Fruit fly (Drosophila melanogaster): ENCODE results near the gene chas.
A peak's percentile ranks its signal among the peaks of the same experiment; 100 is the strongest.

Gene chas

dm6 chrX:17694873-17695446 is 3.6 kb downstream of the chas start (continued):
- 0 out of 3 replicates have a peak, but pooled peaks have one; percentile 14 for TF ChIP-seq CG11456 (GFP tag; IDR thresholded peaks at IDR 0.05)
- TF ChIP-seq D19B (GFP tag; optimal IDR thresholded peaks at IDR 0.05) = peak; percentile 6
- TF ChIP-seq Nf-YC (tag; optimal IDR thresholded peaks at IDR 0.05) = peak; percentile 24
- TF ChIP-seq zen (tag; optimal IDR thresholded peaks at IDR 0.05) = no peak
- TF ChIP-seq Sry-δ (GFP tag; optimal IDR thresholded peaks at IDR 0.05) = no peak
- TF ChIP-seq Drgx (GFP tag; IDR thresholded peaks at IDR 0.05) = peak; percentile 48
- no peak for TF ChIP-seq HLH54F (GFP tag; optimal IDR thresholded peaks at IDR 0.05)
- peak; percentile 36 for TF ChIP-seq CG10979 (tag; optimal IDR thresholded peaks at IDR 0.05)
- TF ChIP-seq mam (GFP tag; optimal IDR thresholded peaks at IDR 0.05) = no peak
- TF ChIP-seq CG17568 (GFP tag; optimal IDR thresholded peaks at IDR 0.05) = no peak
- no peak for TF ChIP-seq sima (GFP tag; optimal IDR thresholded peaks at IDR 0.05)
- TF ChIP-seq Mrtf (GFP tag; IDR thresholded peaks at IDR 0.05) = no peak
- peak; percentile 28 for TF ChIP-seq CG17385 (GFP tag; optimal IDR thresholded peaks at IDR 0.05)
- TF ChIP-seq jing (GFP tag; optimal IDR thresholded peaks at IDR 0.05) = no peak
- no peak for TF ChIP-seq TFAM (GFP tag; optimal IDR thresholded peaks at IDR 0.05)
- TF ChIP-seq CG14965 (GFP tag; optimal IDR thresholded peaks at IDR 0.05; ENCODE audit: borderline replicate concordance) = no peak
- TF ChIP-seq CG10209 (GFP tag; optimal IDR thresholded peaks at IDR 0.05) = peak; percentile 39
- TF ChIP-seq klu (GFP tag; IDR thresholded peaks at IDR 0.05) = no peak
- no peak for TF ChIP-seq GATAe (GFP tag; conservative IDR thresholded peaks at IDR 0.05)
- no peak for TF ChIP-seq CG11398 (GFP tag; optimal IDR thresholded peaks at IDR 0.05)
- peak; percentile 44 for TF ChIP-seq Fer1 (GFP tag; optimal IDR thresholded peaks at IDR 0.05)
- peak; percentile 43 for TF ChIP-seq odd (GFP tag; optimal IDR thresholded peaks at IDR 0.05)
- TF ChIP-seq Hr78 (GFP tag; optimal IDR thresholded peaks at IDR 0.05) = no peak
- no peak for TF ChIP-seq lilli (GFP tag; optimal IDR thresholded peaks at IDR 0.05)
- TF ChIP-seq Atf6 (GFP tag; IDR thresholded peaks at IDR 0.05) = no peak
- TF ChIP-seq vvl (GFP tag; IDR thresholded peaks at IDR 0.05) = no peak
- TF ChIP-seq CG10366 (GFP tag; IDR thresholded peaks at IDR 0.05) = no peak
- peak; percentile 45 for TF ChIP-seq CG10267 (tag; optimal IDR thresholded peaks at IDR 0.05)
- TF ChIP-seq sug (tag; optimal IDR thresholded peaks at IDR 0.05) = no peak
- no peak for TF ChIP-seq vnd (GFP tag; IDR thresholded peaks at IDR 0.05; ENCODE audit: partially characterized antibody)
- no peak for TF ChIP-seq CG9609 (GFP tag; optimal IDR thresholded peaks at IDR 0.05)
- no peak for TF ChIP-seq otp (GFP tag; IDR thresholded peaks at IDR 0.05)
- TF ChIP-seq Bgb (GFP tag; IDR thresholded peaks at IDR 0.05; ENCODE audit: partially characterized antibody) = no peak

- TF ChIP-seq tna (GFP tag; IDR thresholded peaks at IDR 0.05; ENCODE audit: partially characterized antibody) (0 out of 2 replicates have a peak, but pooled peaks have one; percentile 14), wek (GFP tag; optimal IDR thresholded peaks at IDR 0.05) (no peak), chinmo (GFP tag; IDR thresholded peaks at IDR 0.05; ENCODE audit: partially characterized antibody) (0 out of 4 replicates have a peak, but pooled peaks have one; percentile 34), bsh (GFP tag; optimal IDR thresholded peaks at IDR 0.05) (peak in 1 of 2 experiments; percentile 60), Drgx (GFP tag; IDR thresholded peaks at IDR 0.05) (peak; percentile 56; the same call in 1 of the 2 replicates), nom (GFP tag; optimal IDR thresholded peaks at IDR 0.05) (peak; percentile 77), gem (tag; optimal IDR thresholded peaks at IDR 0.05) (no peak), Adf1 (GFP tag; IDR thresholded peaks at IDR 0.05) (peak; percentile 55), row (GFP tag; IDR thresholded peaks at IDR 0.05) (peak; percentile 23; the same call in 1 of the 3 replicates), lov (optimal IDR thresholded peaks at IDR 0.05) (no peak), lov (GFP tag; IDR thresholded peaks at IDR 0.05) (0 out of 3 replicates have a peak, but pooled peaks have one; percentile 4)
These were observed 4.3 kb downstream of the chas start for dm6 chrX:17693981-17694872.

Data from whole organism, embryonic.